Worm (Caenorhabditis elegans) whole organism, early embryonic: ENCODE results near the gene ccch-3.

Experiments
- F13C5.2 ChIP-seq: sonication (generic microtip); optimal IDR thresholded peaks from 2 replicates; lab custom pipeline; 2017; ENCODE audit warnings: mild to moderate bottlenecking, missing genetic modification characterization, inconsistent platforms, missing compliant biosample characterization
- aly-1 ChIP-seq: sonication (generic microtip); optimal IDR thresholded peaks from 2 replicates; lab custom pipeline; 2016; ENCODE audit warnings: missing genetic modification characterization, missing compliant biosample characterization
- ama-1 ChIP-seq: fragments of 150-350 bp; optimal IDR thresholded peaks from 2 replicates; lab custom pipeline; 2014
- ceh-13 ChIP-seq: fragments of 200-800 bp; sonication (Bioruptor generic); optimal IDR thresholded peaks from 2 replicates; lab custom pipeline; 2018; ENCODE audit warnings: mild to moderate bottlenecking, missing genetic modification characterization, missing compliant biosample characterization
- ceh-36 ChIP-seq: sonication (generic microtip); optimal IDR thresholded peaks from 2 replicates; lab custom pipeline; 2016; ENCODE audit warnings: missing genetic modification characterization, inconsistent platforms, missing compliant biosample characterization
- ets-7 ChIP-seq: sonication (generic microtip); optimal IDR thresholded peaks from 2 replicates; lab custom pipeline; 2016; ENCODE audit warnings: missing genotype, missing genetic modification characterization, missing compliant biosample characterization
- flt-1 ChIP-seq: fragments of 200-800 bp; sonication (Bioruptor generic); IDR thresholded peaks from 2 replicates; pipeline ENCODE4 v1.3.6; 2022; ENCODE audit warnings: missing genetic modification characterization, missing compliant biosample characterization
- hmbx-1 ChIP-seq: sonication (generic microtip); optimal IDR thresholded peaks from 2 replicates; lab custom pipeline; 2016; ENCODE audit warnings: mild to moderate bottlenecking, missing genetic modification characterization, missing compliant biosample characterization
- hnd-1 ChIP-seq: sonication (generic microtip); optimal IDR thresholded peaks from 2 replicates; lab custom pipeline; 2016; ENCODE audit warnings: missing genetic modification characterization, missing compliant biosample characterization
- pes-1 ChIP-seq: fragments of 200-800 bp; sonication (Bioruptor generic); IDR thresholded peaks from 2 replicates; pipeline ENCODE4 v1.3.6; 2022; ENCODE audit warnings: missing genetic modification reagents, missing genetic modification characterization, missing compliant biosample characterization
- sea-1 ChIP-seq: fragments of 200-800 bp; sonication (Bioruptor generic); conservative IDR thresholded peaks from 2 replicates; pipeline ENCODE4 v1.3.6; 2022; ENCODE audit warnings: missing genetic modification characterization, missing compliant biosample characterization
- tra-4 ChIP-seq: sonication (generic microtip); optimal IDR thresholded peaks from 2 replicates; lab custom pipeline; 2017; ENCODE audit warnings: missing genetic modification characterization, missing compliant biosample characterization

- TF ChIP-seq tra-4 (tag; lab: Kevin White, UChicago) (no peak), ceh-36 (tag; lab: Kevin White, UChicago) (no peak), ceh-13 (GFP tag; lab: Kevin White, UChicago) (no peak), aly-1 (no peak), ama-1 (no peak), pes-1 (GFP tag; lab: Robert Waterston, UW) (no peak), flt-1 (no peak), sea-1 (GFP tag; lab: Robert Waterston, UW) (no peak), F13C5.2 (no peak), ets-7 (tag; lab: Kevin White, UChicago) (no peak), hnd-1 (no peak), hmbx-1 (tag; lab: Kevin White, UChicago) (no peak)
These were observed 24.7 kb downstream of the ccch-3 start for ce11 chrV:12634746-12635145.
